Worm (Caenorhabditis elegans): ENCODE measurements around the gene Y66H1A.5.

DNA sequence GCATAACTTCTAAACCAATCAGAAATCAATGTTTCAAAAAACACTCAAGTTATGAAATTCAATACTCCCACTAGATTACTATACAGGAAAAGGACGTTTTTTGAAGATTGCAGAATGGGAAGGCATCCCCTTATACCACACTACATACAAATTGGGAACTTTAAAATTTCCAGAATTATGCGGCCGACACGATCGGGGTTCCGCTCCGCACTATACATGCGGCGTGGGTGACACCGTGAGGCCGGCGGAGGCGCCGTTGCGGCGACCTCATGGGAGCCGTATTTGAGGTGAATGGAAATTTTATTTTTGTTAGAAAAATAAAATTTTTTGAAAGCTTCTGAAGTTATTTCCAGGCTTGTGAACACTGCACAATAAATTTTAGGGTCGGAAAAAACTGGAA, 39.4 kb upstream of the Y66H1A.5 start:
- TF ChIP-seq fkh-10 (GFP tag; optimal IDR thresholded peaks at IDR 0.05) (no peak), sea-2 (GFP tag; optimal IDR thresholded peaks at IDR 0.05) (no peak), nhr-28 (tag; optimal IDR thresholded peaks at IDR 0.05) (no peak), nhr-12 (tag; optimal IDR thresholded peaks at IDR 0.05) (no peak), skn-1 (tag; optimal IDR thresholded peaks at IDR 0.05) (no peak), pqm-1 (tag; optimal IDR thresholded peaks at IDR 0.05) (no peak), tbx-2 (tag; optimal IDR thresholded peaks at IDR 0.05) (no peak), ceh-9 (tag; optimal IDR thresholded peaks at IDR 0.05) (no peak), nhr-25 (tag; optimal IDR thresholded peaks at IDR 0.05) (no peak), R02D3.7 (tag; optimal IDR thresholded peaks at IDR 0.05) (no peak)

All from whole organism, L3 larva.